In the genomic region with DNA sequence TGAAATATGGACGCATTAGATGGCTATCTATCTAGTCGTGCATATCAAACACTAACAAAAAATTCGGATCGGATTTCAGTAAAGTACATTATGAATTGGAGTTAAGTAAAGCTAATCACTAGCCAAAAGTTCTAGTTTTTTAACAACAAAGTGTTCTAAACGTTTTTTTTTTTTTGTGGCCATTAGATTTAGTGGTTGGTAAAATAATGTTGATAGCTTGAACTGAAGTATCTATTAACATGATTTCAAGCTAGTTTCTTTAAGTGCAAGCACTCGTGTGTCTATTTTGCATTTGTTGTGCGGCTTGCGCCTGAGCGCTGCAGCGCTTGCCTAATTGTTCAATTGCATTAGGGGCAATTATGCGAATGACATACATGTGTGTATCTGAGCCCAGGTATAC, we compare ENCODE assay signal across 1 fruit fly cellular context.
TF ChIP-seq lines count a peak whose summit lies in the region.

No protein-coding gene starts in this region.

TF ChIP-seq in whole organism, embryonic, 481 proteins besides CTCF, POLR2A, EP300 and RAD21 (continued from another document):
- TF ChIP-seq Deaf1 (tag; optimal IDR thresholded peaks at IDR 0.05; lab: Kevin White, UChicago) (no peak), CG30403 (GFP tag; optimal IDR thresholded peaks at IDR 0.05; lab: Kevin White, UChicago) (no peak), Sox102F (GFP tag; optimal IDR thresholded peaks at IDR 0.05; lab: Kevin White, UChicago) (peak; percentile 27), CG6689 (GFP tag; IDR thresholded peaks at IDR 0.05; lab: Robert Waterston, UW) (0 out of 2 replicates have a peak, but pooled peaks have one; percentile 13), CG5953 (GFP tag; IDR thresholded peaks at IDR 0.05; lab: Robert Waterston, UW) (0 out of 2 replicates have a peak, but pooled peaks have one; percentile 51), CG15269 (tag; optimal IDR thresholded peaks at IDR 0.05; lab: Kevin White, UChicago) (peak; percentile 15), E2f1 (GFP tag; IDR thresholded peaks at IDR 0.05; lab: Robert Waterston, UW) (no peak), gem (tag; optimal IDR thresholded peaks at IDR 0.05; lab: Kevin White, UChicago) (peak; percentile 41), Dll (GFP tag; IDR thresholded peaks at IDR 0.05; lab: Robert Waterston, UW; ENCODE audit: partially characterized antibody) (no peak), Med (GFP tag; lab: Kevin White, UChicago) (peak; percentile 39), pan (optimal IDR thresholded peaks at IDR 0.05; lab: Kevin White, UChicago) (no peak), pan (GFP tag; optimal IDR thresholded peaks at IDR 0.05 in 1 of 2, IDR thresholded peaks at IDR 0.05 in 1 of 2) (peak in 1 of 2 experiments; percentile 14), C15 (GFP tag; IDR thresholded peaks at IDR 0.05; lab: Robert Waterston, UW) (no peak), CG17361 (GFP tag; IDR thresholded peaks at IDR 0.05; lab: Robert Waterston, UW) (0 out of 3 replicates have a peak, but pooled peaks have one; percentile 37), CG32772 (GFP tag; IDR thresholded peaks at IDR 0.05; lab: Robert Waterston, UW) (no peak), Hr51 (GFP tag; optimal IDR thresholded peaks at IDR 0.05; lab: Kevin White, UChicago) (peak in 1 of 2 experiments; percentile 31), dysf (GFP tag; IDR thresholded peaks at IDR 0.05; lab: Robert Waterston, UW) (0 out of 3 replicates have a peak, but pooled peaks have one; percentile 30), row (GFP tag; IDR thresholded peaks at IDR 0.05; lab: Robert Waterston, UW) (0 out of 3 replicates have a peak, but pooled peaks have one; percentile 14), Oli (tag; optimal IDR thresholded peaks at IDR 0.05; lab: Kevin White, UChicago) (peak; percentile 12)
